Fruit fly (Drosophila melanogaster) Kc167 (cell line): ENCODE measurements around the gene CG3919.

Source experiments
- Sin3A ChIP-seq: fragments of >200 bp; optimal IDR thresholded peaks from 2 replicates; lab custom pipeline; 2018; ENCODE audit warnings: missing external identifiers
- insv ChIP-seq: fragments of >200 bp; optimal IDR thresholded peaks from 3 replicates; lab custom pipeline; 2018; ENCODE audit warnings: missing external identifiers
- ttk ChIP-seq: sonication (Bioruptor generic); optimal IDR thresholded peaks from 2 replicates; lab custom pipeline; 2017; ENCODE audit warnings: missing external identifiers

dm6 chr3L:14362028-14362427, 48.4 kb upstream of the CG3919 start:
- TF ChIP-seq Sin3A (lab: Kevin White, UChicago) (no peak), ttk (lab: Kevin White, UChicago) (no peak), insv (lab: Kevin White, UChicago) (no peak)
